Fruit fly (Drosophila melanogaster) whole organism, prepupa: ENCODE data around the gene Arp10.

ENCODE experiments used
- Blimp-1 ChIP-seq: fragments of 200-800 bp; sonication (Bioruptor generic); optimal IDR thresholded peaks from 3 replicates; lab custom pipeline; 2017; ENCODE audit warnings: missing biosample characterization, missing genetic modification characterization, mild to moderate bottlenecking, moderate library complexity, missing genetic modification reagents
- CG10669 ChIP-seq: fragments of 200-800 bp; sonication (Bioruptor generic); optimal IDR thresholded peaks from 3 replicates; lab custom pipeline; 2018; ENCODE audit warnings: missing biosample characterization, mild to moderate bottlenecking, missing genetic modification characterization, moderate library complexity
- CG11294 ChIP-seq: fragments of 200-800 bp; sonication (Bioruptor generic); IDR thresholded peaks from 2 replicates; pipeline ENCODE4 v1.3.6; 2022; ENCODE audit warnings: missing biosample characterization, missing genetic modification characterization
- CG11762 ChIP-seq: fragments of 200-800 bp; sonication (Bioruptor generic); optimal IDR thresholded peaks from 3 replicates; lab custom pipeline; 2016; ENCODE audit warnings: missing biosample characterization, missing genetic modification characterization; ENCODE audit not compliant: insufficient read depth
- CG11902 ChIP-seq: fragments of 200-800 bp; sonication (Bioruptor generic); optimal IDR thresholded peaks from 3 replicates; lab custom pipeline; 2016; ENCODE audit warnings: missing biosample characterization, missing genetic modification characterization
- CG15336 ChIP-seq: fragments of 200-800 bp; sonication (Bioruptor generic); IDR thresholded peaks from 2 replicates; pipeline ENCODE4 v1.3.6; 2022; ENCODE audit warnings: missing biosample characterization, missing genetic modification characterization
- CG3032 ChIP-seq: fragments of 200-800 bp; optimal IDR thresholded peaks from 2 replicates; lab custom pipeline; 2019; ENCODE audit warnings: missing biosample characterization, mild to moderate bottlenecking, missing genetic modification characterization, moderate library complexity
- CG32006 ChIP-seq: fragments of 200-800 bp; sonication (Bioruptor generic); optimal IDR thresholded peaks from 3 replicates; lab custom pipeline; 2017; ENCODE audit warnings: missing biosample characterization, mild to moderate bottlenecking, missing genetic modification characterization
- CG34406 ChIP-seq: fragments of 200-800 bp; sonication (Bioruptor generic); optimal IDR thresholded peaks from 3 replicates; lab custom pipeline; 2016; ENCODE audit warnings: missing biosample characterization, missing genetic modification characterization
- CG3919 ChIP-seq: fragments of 200-800 bp; sonication (Bioruptor generic); optimal IDR thresholded peaks from 3 replicates; lab custom pipeline; 2016; ENCODE audit warnings: missing biosample characterization, missing genetic modification characterization
- CG6163 ChIP-seq: fragments of 200-800 bp; sonication (Bioruptor generic); IDR thresholded peaks from 3 replicates; pipeline ENCODE4 v1.3.6; 2022; ENCODE audit warnings: missing biosample characterization, missing genetic modification characterization
- CG6276 ChIP-seq: fragments of 200-800 bp; sonication (Bioruptor generic); optimal IDR thresholded peaks from 2 replicates; lab custom pipeline; 2017; ENCODE audit warnings: missing biosample characterization, mild to moderate bottlenecking, missing genetic modification characterization
- CG6854 ChIP-seq: fragments of 200-800 bp; sonication (Bioruptor generic); optimal IDR thresholded peaks from 2 replicates; lab custom pipeline; 2017; ENCODE audit warnings: missing biosample characterization, mild to moderate bottlenecking, missing genetic modification characterization
- CG7368 ChIP-seq: fragments of 200-800 bp; sonication (Bioruptor generic); optimal IDR thresholded peaks from 3 replicates; lab custom pipeline; 2016; ENCODE audit warnings: missing biosample characterization, missing genetic modification characterization
- CG8119 ChIP-seq: fragments of 200-800 bp; sonication (Bioruptor generic); IDR thresholded peaks from 3 replicates; pipeline ENCODE4 v1.3.6; 2022; ENCODE audit warnings: missing biosample characterization, missing genetic modification characterization
- CG8632 ChIP-seq: fragments of 200-800 bp; sonication (Bioruptor generic); optimal IDR thresholded peaks from 3 replicates; lab custom pipeline; 2016; ENCODE audit warnings: missing biosample characterization, missing genetic modification characterization
- Eip75B ChIP-seq: fragments of 200-800 bp; sonication (Bioruptor generic); optimal IDR thresholded peaks from 3 replicates; lab custom pipeline; 2016; ENCODE audit warnings: missing biosample characterization, missing genetic modification characterization
- Ets96B ChIP-seq: fragments of 200-800 bp; optimal IDR thresholded peaks from 2 replicates; lab custom pipeline; 2019; ENCODE audit warnings: missing biosample characterization, mild to moderate bottlenecking, missing genetic modification characterization, moderate library complexity
- Gug ChIP-seq: fragments of 200-800 bp; sonication (Bioruptor generic); IDR thresholded peaks from 2 replicates; pipeline ENCODE4 v1.3.6; 2022; ENCODE audit warnings: missing biosample characterization, missing genetic modification characterization
- Hr38 ChIP-seq: sonication (Bioruptor generic); optimal IDR thresholded peaks from 2 replicates; lab custom pipeline; 2016; ENCODE audit warnings: missing biosample characterization, missing genetic modification characterization
- Hr39 ChIP-seq: fragments of 200-800 bp; sonication (Bioruptor generic); optimal IDR thresholded peaks from 2 replicates; lab custom pipeline; 2016; ENCODE audit warnings: missing biosample characterization, missing genetic modification characterization
- Hr4 ChIP-seq: fragments of 200-800 bp; sonication (Bioruptor generic); optimal IDR thresholded peaks from 3 replicates; lab custom pipeline; 2016; ENCODE audit warnings: missing biosample characterization, missing genetic modification characterization
- Lpt ChIP-seq: fragments of 200-800 bp; sonication (Bioruptor generic); optimal IDR thresholded peaks from 3 replicates; lab custom pipeline; 2016; ENCODE audit warnings: missing biosample characterization, missing genetic modification characterization
- OdsH ChIP-seq: fragments of 200-800 bp; sonication (Bioruptor generic); optimal IDR thresholded peaks from 3 replicates; lab custom pipeline; 2016; ENCODE audit warnings: missing biosample characterization, missing genetic modification characterization
- Smox ChIP-seq: fragments of 200-800 bp; sonication (Bioruptor generic); optimal IDR thresholded peaks from 3 replicates; lab custom pipeline; 2016; ENCODE audit warnings: missing biosample characterization, missing genetic modification characterization
- Sox102F ChIP-seq: fragments of 200-800 bp; sonication (Bioruptor generic); optimal IDR thresholded peaks from 2 replicates; lab custom pipeline; 2016; ENCODE audit warnings: missing biosample characterization, mild to moderate bottlenecking, missing genetic modification characterization
- Sox14 ChIP-seq: fragments of 200-800 bp; sonication (Bioruptor generic); optimal IDR thresholded peaks from 3 replicates; lab custom pipeline; 2016; ENCODE audit warnings: missing biosample characterization, missing genetic modification characterization
- cyc ChIP-seq: fragments of 200-800 bp; sonication (Bioruptor generic); optimal IDR thresholded peaks from 3 replicates; lab custom pipeline; 2016; ENCODE audit warnings: missing biosample characterization, missing genetic modification characterization
- eg ChIP-seq: fragments of 200-800 bp; sonication (Bioruptor generic); IDR thresholded peaks from 3 replicates; pipeline ENCODE4 v1.3.6; 2022; ENCODE audit warnings: missing biosample characterization, missing genetic modification characterization
- esn ChIP-seq: fragments of 200-800 bp; sonication (Bioruptor generic); optimal IDR thresholded peaks from 2 replicates; lab custom pipeline; 2016; ENCODE audit warnings: missing biosample characterization, mild to moderate bottlenecking, missing genetic modification characterization, moderate library complexity
- fd59A ChIP-seq: fragments of 200-800 bp; sonication (Bioruptor generic); optimal IDR thresholded peaks from 2 replicates; lab custom pipeline; 2017; ENCODE audit warnings: missing biosample characterization, mild to moderate bottlenecking, missing genetic modification characterization, missing genetic modification reagents
- fd85E ChIP-seq: fragments of 200-800 bp; sonication (Bioruptor generic); optimal IDR thresholded peaks from 3 replicates; lab custom pipeline; 2016; ENCODE audit warnings: missing biosample characterization, missing genetic modification characterization
- fkh ChIP-seq: fragments of 200-800 bp; sonication (Bioruptor generic); optimal IDR thresholded peaks from 3 replicates; lab custom pipeline; 2017; ENCODE audit warnings: missing biosample characterization, mild to moderate bottlenecking, missing genetic modification characterization, moderate library complexity
- lz ChIP-seq: fragments of 200-800 bp; sonication (Bioruptor generic); optimal IDR thresholded peaks from 3 replicates; lab custom pipeline; 2016; ENCODE audit warnings: missing biosample characterization, missing genetic modification characterization
- net ChIP-seq: fragments of 200-800 bp; sonication (Bioruptor generic); optimal IDR thresholded peaks from 3 replicates; lab custom pipeline; 2016; ENCODE audit warnings: missing biosample characterization, missing genetic modification characterization
- pdm3 ChIP-seq: fragments of 200-800 bp; sonication (Bioruptor generic); optimal IDR thresholded peaks from 3 replicates; lab custom pipeline; 2016; ENCODE audit warnings: missing biosample characterization, missing genetic modification characterization
- ss ChIP-seq, 2 experiments: fragments of 200-800 bp; sonication (Bioruptor generic); optimal IDR thresholded peaks; 2 replicates in 1 of 2; 3 replicates in 1 of 2; lab custom pipeline; 2017 to 2018; ENCODE audit warnings: mild to moderate bottlenecking in 2 of 2, missing biosample characterization in 2 of 2, missing genetic modification characterization in 2 of 2, moderate library complexity in 1 of 2
- svp ChIP-seq: fragments of 200-800 bp; sonication (Bioruptor generic); peaks from one replicate; lab custom pipeline; 2016; ENCODE audit warnings: missing biosample characterization, missing genetic modification characterization
- topi ChIP-seq: fragments of 200-800 bp; sonication (Bioruptor generic); optimal IDR thresholded peaks from 3 replicates; lab custom pipeline; 2016; ENCODE audit warnings: missing biosample characterization, missing genetic modification characterization
- vri ChIP-seq: fragments of 200-800 bp; sonication (Bioruptor generic); optimal IDR thresholded peaks from 3 replicates; lab custom pipeline; 2016; ENCODE audit warnings: missing biosample characterization, mild to moderate bottlenecking, missing genetic modification characterization

The Arp10 gene

dm6 chrX:19603953-19604352 lies 42.0 kb downstream of the Arp10 start (continued):
- TF ChIP-seq lz (GFP tag; lab: Kevin White, UChicago) (peak; percentile 70), CG3032 (peak; percentile 68), Gug (GFP tag; lab: Robert Waterston, UW) (peak; percentile 76), Hr4 (GFP tag; lab: Kevin White, UChicago) (peak; percentile 85), CG15336 (GFP tag; lab: Robert Waterston, UW) (peak; percentile 86), fd85E (no peak), CG7368 (GFP tag; lab: Kevin White, UChicago) (peak; percentile 60), esn (GFP tag; lab: Kevin White, UChicago) (peak; percentile 64), Sox14 (peak; percentile 69), CG10669 (peak; percentile 61), CG3919 (GFP tag; lab: Kevin White, UChicago) (peak; percentile 84), CG11762 (GFP tag; lab: Kevin White, UChicago) (peak; percentile 40), CG6854 (no peak), CG8632 (GFP tag; lab: Kevin White, UChicago) (peak; percentile 21), Hr38 (GFP tag; lab: Kevin White, UChicago) (no peak), CG11902 (GFP tag; lab: Kevin White, UChicago) (peak; percentile 58), Eip75B (peak; percentile 80), Smox (peak; percentile 39), Hr39 (GFP tag; lab: Kevin White, UChicago) (peak; percentile 48), Lpt (GFP tag; lab: Kevin White, UChicago) (peak; percentile 60), CG6276 (GFP tag; lab: Kevin White, UChicago) (peak; percentile 61), eg (GFP tag; lab: Robert Waterston, UW) (peak; percentile 89), CG11294 (GFP tag; lab: Robert Waterston, UW) (peak; percentile 73), ss (GFP tag; optimal IDR thresholded peaks at IDR 0.05; lab: Kevin White, UChicago) (peak; percentile 60 to 61), fd59A (GFP tag; lab: Kevin White, UChicago) (peak; percentile 55), Blimp-1 (GFP tag; lab: Kevin White, UChicago) (peak; percentile 8), OdsH (GFP tag; lab: Kevin White, UChicago) (peak; percentile 67), CG34406 (GFP tag; lab: Kevin White, UChicago) (peak; percentile 44), svp (GFP tag; lab: Kevin White, UChicago) (peak; percentile 74), Sox102F (GFP tag; lab: Kevin White, UChicago) (peak; percentile 37), CG32006 (GFP tag; lab: Kevin White, UChicago) (peak; percentile 83), topi (GFP tag; lab: Kevin White, UChicago) (peak; percentile 83), cyc (peak; percentile 66), CG6163 (peak; percentile 89), pdm3 (GFP tag; lab: Kevin White, UChicago) (peak; percentile 66), Ets96B (peak; percentile 68), vri (GFP tag; lab: Kevin White, UChicago) (peak; percentile 39)

- TF ChIP-seq CG8119 (GFP tag; lab: Robert Waterston, UW) (no peak), fkh (GFP tag; lab: Kevin White, UChicago) (peak; percentile 9), Lpt (GFP tag; lab: Kevin White, UChicago) (no peak)
These were observed 43.5 kb downstream of the Arp10 start for dm6 chrX:19602483-19602882.

dm6 chrX:19601644-19602043 lies 44.3 kb downstream of the Arp10 start, which contains the start of gene CG14220:
CG14220 (minus strand) TSS chrX:19601851.
- TF ChIP-seq svp (GFP tag; lab: Kevin White, UChicago) (peak; percentile 22), CG11762 (GFP tag; lab: Kevin White, UChicago) (no peak), fkh (GFP tag; lab: Kevin White, UChicago) (peak; percentile 2), net (GFP tag; lab: Kevin White, UChicago) (no peak), CG3032 (peak; percentile 12), Sox102F (GFP tag; lab: Kevin White, UChicago) (no peak), Eip75B (no peak)
